Worm (Caenorhabditis elegans) whole organism, early embryonic: ENCODE measurements around the gene Y39A3A.2.

ENCODE experiments used
- F13C5.2 ChIP-seq: sonication (generic microtip); optimal IDR thresholded peaks from 2 replicates; lab custom pipeline; 2017; ENCODE audit warnings: mild to moderate bottlenecking, missing genetic modification characterization, inconsistent platforms, missing compliant biosample characterization
- aly-1 ChIP-seq: sonication (generic microtip); optimal IDR thresholded peaks from 2 replicates; lab custom pipeline; 2016; ENCODE audit warnings: missing genetic modification characterization, missing compliant biosample characterization
- ama-1 ChIP-seq: fragments of 150-350 bp; optimal IDR thresholded peaks from 2 replicates; lab custom pipeline; 2014
- ets-7 ChIP-seq: sonication (generic microtip); optimal IDR thresholded peaks from 2 replicates; lab custom pipeline; 2016; ENCODE audit warnings: missing genotype, missing genetic modification characterization, missing compliant biosample characterization
- flt-1 ChIP-seq: fragments of 200-800 bp; sonication (Bioruptor generic); IDR thresholded peaks from 2 replicates; pipeline ENCODE4 v1.3.6; 2022; ENCODE audit warnings: missing genetic modification characterization, missing compliant biosample characterization
- hmg-4 ChIP-seq: fragments of 200-800 bp; sonication (Bioruptor generic); optimal IDR thresholded peaks from 2 replicates; lab custom pipeline; 2018; ENCODE audit warnings: mild to moderate bottlenecking, missing genetic modification characterization, missing compliant biosample characterization
- hnd-1 ChIP-seq: sonication (generic microtip); optimal IDR thresholded peaks from 2 replicates; lab custom pipeline; 2016; ENCODE audit warnings: missing genetic modification characterization, missing compliant biosample characterization
- sea-1 ChIP-seq: fragments of 200-800 bp; sonication (Bioruptor generic); conservative IDR thresholded peaks from 2 replicates; pipeline ENCODE4 v1.3.6; 2022; ENCODE audit warnings: missing genetic modification characterization, missing compliant biosample characterization
- tbx-11 ChIP-seq: fragments of 200-800 bp; sonication (Bioruptor generic); IDR thresholded peaks from 2 replicates; pipeline ENCODE4 v1.3.6; 2022; ENCODE audit warnings: missing genetic modification characterization, missing compliant biosample characterization
- tra-4 ChIP-seq: sonication (generic microtip); optimal IDR thresholded peaks from 2 replicates; lab custom pipeline; 2017; ENCODE audit warnings: missing genetic modification characterization, missing compliant biosample characterization

ce11 chrIII:2021495-2021894 is 36.0 kb downstream of the Y39A3A.2 start, which contains the start of gene ckr-2:
- TF ChIP-seq ama-1 (lab: Kevin White, UChicago) (no peak), tbx-11 (GFP tag; lab: Robert Waterston, UW) (no peak), F13C5.2 (no peak), ets-7 (tag; lab: Kevin White, UChicago) (no peak), tra-4 (no peak), aly-1 (tag; lab: Kevin White, UChicago) (no peak), hmg-4 (GFP tag; lab: Kevin White, UChicago) (no peak), flt-1 (GFP tag; lab: Robert Waterston, UW) (no peak), hnd-1 (tag; lab: Kevin White, UChicago) (no peak), sea-1 (no peak)
